Worm (Caenorhabditis elegans) whole organism, late embryonic: ENCODE data around the gene dpm-1.

ENCODE experiments used
- F13H6.1 ChIP-seq: sonication (generic microtip); optimal IDR thresholded peaks from 2 replicates; lab custom pipeline; 2016; ENCODE audit warnings: missing genetic modification characterization, missing compliant biosample characterization
- ama-1 ChIP-seq: fragments of 150-350 bp; optimal IDR thresholded peaks from 2 replicates; lab custom pipeline; 2014
- elt-2 ChIP-seq: sonication (generic microtip); optimal IDR thresholded peaks from 2 replicates; lab custom pipeline; 2016; ENCODE audit warnings: missing genetic modification reagents, missing genetic modification characterization, missing compliant biosample characterization
- pqm-1 ChIP-seq: sonication (generic microtip); optimal IDR thresholded peaks from 2 replicates; lab custom pipeline; 2016; ENCODE audit warnings: missing genetic modification characterization, missing compliant biosample characterization
- tbx-2 ChIP-seq: sonication (generic microtip); optimal IDR thresholded peaks from 2 replicates; lab custom pipeline; 2016; ENCODE audit warnings: missing genetic modification characterization, missing compliant biosample characterization

ce11 chrIV:484768-485167 is 39.3 kb downstream of the dpm-1 start:
- TF ChIP-seq elt-2 (no peak), F13H6.1 (tag; lab: Kevin White, UChicago) (no peak), pqm-1 (no peak), ama-1 (lab: Kevin White, UChicago) (no peak), tbx-2 (tag; lab: Kevin White, UChicago) (no peak)
